Worm (Caenorhabditis elegans) whole organism, L2 larva: ENCODE data around the gene vha-19.

Source experiments
- F13H6.1 ChIP-seq: sonication (generic microtip); optimal IDR thresholded peaks from 2 replicates; lab custom pipeline; 2016; ENCODE audit warnings: missing genetic modification characterization, missing compliant biosample characterization
- ama-1 ChIP-seq: fragments of 150-350 bp; optimal IDR thresholded peaks from 2 replicates; lab custom pipeline; 2018; ENCODE audit warnings: inconsistent platforms
- elt-3 ChIP-seq: sonication (generic microtip); optimal IDR thresholded peaks from 2 replicates; lab custom pipeline; 2017; ENCODE audit warnings: missing biosample characterization, missing genetic modification characterization
- lsy-2 ChIP-seq, 2 experiments: fragments of 150-350 bp in 1 of 2; sonication (generic microtip) in 1 of 2; optimal IDR thresholded peaks; 2 replicates each; lab custom pipeline; 2014 to 2017; ENCODE audit warnings: missing biosample characterization in 2 of 2, missing genetic modification characterization in 2 of 2
- nhr-10 ChIP-seq: sonication (generic microtip); optimal IDR thresholded peaks from 2 replicates; lab custom pipeline; 2017; ENCODE audit warnings: missing biosample characterization, missing genetic modification characterization
- skn-1 ChIP-seq: sonication (generic microtip); optimal IDR thresholded peaks from 2 replicates; lab custom pipeline; 2017; ENCODE audit warnings: missing biosample characterization, missing genetic modification characterization

ce11 chrIV:3400941-3401340 lies 31.9 kb downstream of the vha-19 start:
- no peak for TF ChIP-seq nhr-10 (tag; lab: Kevin White, UChicago)
- TF ChIP-seq ama-1 (lab: Kevin White, UChicago) = no peak
- TF ChIP-seq lsy-2 (tag; optimal IDR thresholded peaks at IDR 0.05; lab: Kevin White, UChicago) = no peak
- TF ChIP-seq skn-1 = no peak
- no peak for TF ChIP-seq F13H6.1 (tag; lab: Kevin White, UChicago)
- no peak for TF ChIP-seq elt-3 (tag; lab: Kevin White, UChicago)
